Worm (Caenorhabditis elegans) whole organism, mixed stage, embryonic: ENCODE results near the gene C25H3.1.

Experiments used
- sptf-1 ChIP-seq: sonication (generic microtip); optimal IDR thresholded peaks from 2 replicates; lab custom pipeline; 2017; ENCODE audit warnings: mild to moderate bottlenecking, missing genetic modification characterization, moderate library complexity, missing compliant biosample characterization
- unc-62 ChIP-seq: fragments of 150-350 bp; optimal IDR thresholded peaks from 2 replicates; lab custom pipeline; 2014; ENCODE audit warnings: missing biosample characterization, missing genetic modification reagents, missing genetic modification characterization

DNA sequence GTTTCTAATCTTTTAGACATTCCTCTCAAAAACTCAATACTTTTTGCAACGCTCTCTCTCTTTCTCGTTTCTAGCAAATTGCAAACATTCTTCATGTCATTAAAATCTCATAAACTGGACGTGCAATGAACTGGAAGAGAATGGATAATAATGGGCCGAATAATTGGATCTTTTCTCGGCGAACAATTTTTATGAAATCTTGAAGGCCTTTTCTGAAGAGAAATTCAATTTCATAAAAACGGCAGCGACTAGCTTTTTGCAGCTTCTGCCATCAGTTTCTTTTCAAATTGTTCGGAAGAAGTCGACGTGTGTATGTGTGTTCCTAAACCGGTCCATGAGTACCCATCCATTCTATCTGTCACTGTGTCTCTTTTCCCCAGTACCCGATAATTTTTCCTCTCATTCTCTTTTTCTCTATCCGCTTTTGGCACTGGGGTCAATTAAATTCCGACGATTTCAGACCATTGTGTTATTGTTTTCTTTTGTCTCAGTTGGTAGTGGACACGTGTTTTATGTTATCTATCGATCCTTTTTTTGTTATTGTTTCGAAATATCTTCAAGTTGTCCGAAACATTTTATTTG, 3.8 kb downstream of the C25H3.1 start:
- TF ChIP-seq sptf-1 (tag; lab: Kevin White, UChicago) (no peak), unc-62 (GFP tag; lab: Kevin White, UChicago) (no peak)
